Worm (Caenorhabditis elegans) whole organism, L4 larva: ENCODE results near the gene srd-50.
"Not testable (repeated sequence)": the region's sequence is repeated elsewhere in the genome, so short reads cannot be mapped to it uniquely, and the experiment has no call there.

Experiments used
- F37D6.2 ChIP-seq: sonication (generic microtip); optimal IDR thresholded peaks from 2 replicates; lab custom pipeline; 2016; ENCODE audit warnings: mild to moderate bottlenecking, missing genetic modification characterization, missing compliant biosample characterization
- ZK337.2 ChIP-seq: fragments of 200-800 bp; sonication (Bioruptor generic); IDR thresholded peaks from 2 replicates; pipeline ENCODE4 v1.3.6; 2022; ENCODE audit warnings: missing genetic modification reagents, missing genetic modification characterization, missing compliant biosample characterization
- ceh-32 ChIP-seq: sonication (generic microtip); optimal IDR thresholded peaks from 2 replicates; lab custom pipeline; 2016; ENCODE audit warnings: mild to moderate bottlenecking, missing genetic modification characterization, missing compliant biosample characterization; ENCODE audit not compliant: poor library complexity
- daf-12 ChIP-seq: fragments of 150-350 bp; optimal IDR thresholded peaks from 2 replicates; lab custom pipeline; 2014; ENCODE audit warnings: missing biosample characterization, missing genetic modification reagents, missing genetic modification characterization
- mxl-3 ChIP-seq: fragments of 200-800 bp; sonication (Bioruptor generic); optimal IDR thresholded peaks from 2 replicates; lab custom pipeline; 2018; ENCODE audit warnings: mild to moderate bottlenecking, missing genetic modification characterization, missing compliant biosample characterization
- sdz-12 ChIP-seq: fragments of 200-800 bp; sonication (Bioruptor generic); optimal IDR thresholded peaks from 2 replicates; lab custom pipeline; 2018; ENCODE audit warnings: mild to moderate bottlenecking, missing genetic modification characterization, missing compliant biosample characterization
- ztf-11 ChIP-seq: fragments of 150-350 bp; optimal IDR thresholded peaks from 2 replicates; lab custom pipeline; 2014; ENCODE audit warnings: missing biosample characterization, missing genetic modification characterization

ce11 chrX:13448665-13449099 is 32.9 kb downstream of the srd-50 start:
- TF ChIP-seq ztf-11; daf-12 (tag; lab: Kevin White, UChicago): not testable (repeated sequence)
- TF ChIP-seq ZK337.2 (GFP tag; lab: Robert Waterston, UW) (peak; percentile 77; the same call in 1 of the 2 replicates), sdz-12 (peak; percentile 12), ceh-32 (tag; lab: Kevin White, UChicago) (peak; percentile 29), mxl-3 (GFP tag; lab: Kevin White, UChicago) (peak; percentile 75), F37D6.2 (tag; lab: Kevin White, UChicago) (peak; percentile 34)
